Worm (Caenorhabditis elegans) whole organism, early embryonic: ENCODE measurements around the gene cyp-14A4.

ENCODE experiments used
- ama-1 ChIP-seq: fragments of 150-350 bp; optimal IDR thresholded peaks from 2 replicates; lab custom pipeline; 2014
- hmg-4 ChIP-seq: fragments of 200-800 bp; sonication (Bioruptor generic); optimal IDR thresholded peaks from 2 replicates; lab custom pipeline; 2018; ENCODE audit warnings: mild to moderate bottlenecking, missing genetic modification characterization, missing compliant biosample characterization

DNA sequence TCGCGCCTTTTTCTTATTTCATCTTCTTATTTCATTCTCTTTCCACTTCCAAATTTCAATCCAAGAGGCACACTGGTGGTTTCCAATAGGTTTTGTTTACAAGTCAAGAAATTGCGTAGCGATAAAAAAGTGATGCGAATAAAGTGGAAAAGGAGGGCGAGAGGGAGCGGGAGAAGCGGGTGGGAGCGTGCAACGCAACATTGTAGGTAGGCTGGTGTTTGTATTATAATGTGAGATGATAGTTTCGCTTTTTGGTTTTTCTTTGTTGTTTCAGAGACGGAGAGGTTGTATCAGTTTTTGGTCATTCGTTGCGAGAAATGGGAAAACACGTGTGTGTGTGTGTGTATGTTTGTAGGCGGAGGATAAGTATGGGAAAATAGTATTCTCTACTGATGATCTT, 33.8 kb downstream of the cyp-14A4 start:
- TF ChIP-seq hmg-4 (GFP tag; lab: Kevin White, UChicago) (no peak), ama-1 (lab: Kevin White, UChicago) (no peak)
